Fruit fly (Drosophila melanogaster) whole organism: ENCODE results near the gene CG33689.

Experiments
- CG8478 ChIP-seq: fragments of >200 bp; optimal IDR thresholded peaks from 2 replicates; lab custom pipeline; 2018; ENCODE audit warnings: inconsistent platforms
- Dll ChIP-seq: fragments of >200 bp; optimal IDR thresholded peaks from 2 replicates; lab custom pipeline; 2017
- EcR ChIP-seq, 2 experiments: fragments of >200 bp; optimal IDR thresholded peaks; 2 replicates each; lab custom pipeline; 2017; ENCODE audit warnings: missing biosample characterization in 2 of 2, missing genetic modification characterization in 2 of 2, missing genetic modification reagents in 2 of 2
- pan ChIP-seq: fragments of >200 bp; optimal IDR thresholded peaks from 2 replicates; lab custom pipeline; 2017
- psq ChIP-seq: fragments of >200 bp; optimal IDR thresholded peaks from 2 replicates; lab custom pipeline; 2017
- usp ChIP-seq: fragments of >200 bp; optimal IDR thresholded peaks from 2 replicates; lab custom pipeline; 2017; ENCODE audit warnings: missing biosample characterization, missing genetic modification characterization, mixed read lengths

- TF ChIP-seq Dll (lab: Kevin White, UChicago): no peak
- no peak for TF ChIP-seq CG8478 (lab: Kevin White, UChicago)
- no peak for TF ChIP-seq psq
- no peak for TF ChIP-seq pan (lab: Kevin White, UChicago)
- no peak for TF ChIP-seq usp
- TF ChIP-seq EcR (GFP tag; optimal IDR thresholded peaks at IDR 0.05; lab: Kevin White, UChicago): no peak
Observed at dm6 chr3L:16172381-16172780, 27.6 kb upstream of the CG33689 start.
